Worm (Caenorhabditis elegans) whole organism, early embryonic: Measurements from ENCODE around the gene nhr-138.

Experiments used
- B0310.2 ChIP-seq: sonication (generic microtip); optimal IDR thresholded peaks from 2 replicates; lab custom pipeline; 2016; ENCODE audit warnings: mild to moderate bottlenecking, missing genetic modification characterization, missing compliant biosample characterization
- F13C5.2 ChIP-seq: sonication (generic microtip); optimal IDR thresholded peaks from 2 replicates; lab custom pipeline; 2017; ENCODE audit warnings: mild to moderate bottlenecking, missing genetic modification characterization, inconsistent platforms, missing compliant biosample characterization
- aly-1 ChIP-seq: sonication (generic microtip); optimal IDR thresholded peaks from 2 replicates; lab custom pipeline; 2016; ENCODE audit warnings: missing genetic modification characterization, missing compliant biosample characterization
- ama-1 ChIP-seq: fragments of 150-350 bp; optimal IDR thresholded peaks from 2 replicates; lab custom pipeline; 2014
- ceh-13 ChIP-seq: fragments of 200-800 bp; sonication (Bioruptor generic); optimal IDR thresholded peaks from 2 replicates; lab custom pipeline; 2018; ENCODE audit warnings: mild to moderate bottlenecking, missing genetic modification characterization, missing compliant biosample characterization
- ceh-36 ChIP-seq: sonication (generic microtip); optimal IDR thresholded peaks from 2 replicates; lab custom pipeline; 2016; ENCODE audit warnings: missing genetic modification characterization, inconsistent platforms, missing compliant biosample characterization
- ets-7 ChIP-seq: sonication (generic microtip); optimal IDR thresholded peaks from 2 replicates; lab custom pipeline; 2016; ENCODE audit warnings: missing genotype, missing genetic modification characterization, missing compliant biosample characterization
- flt-1 ChIP-seq: fragments of 200-800 bp; sonication (Bioruptor generic); IDR thresholded peaks from 2 replicates; pipeline ENCODE4 v1.3.6; 2022; ENCODE audit warnings: missing genetic modification characterization, missing compliant biosample characterization
- hmbx-1 ChIP-seq: sonication (generic microtip); optimal IDR thresholded peaks from 2 replicates; lab custom pipeline; 2016; ENCODE audit warnings: mild to moderate bottlenecking, missing genetic modification characterization, missing compliant biosample characterization
- hmg-4 ChIP-seq: fragments of 200-800 bp; sonication (Bioruptor generic); optimal IDR thresholded peaks from 2 replicates; lab custom pipeline; 2018; ENCODE audit warnings: mild to moderate bottlenecking, missing genetic modification characterization, missing compliant biosample characterization
- hnd-1 ChIP-seq: sonication (generic microtip); optimal IDR thresholded peaks from 2 replicates; lab custom pipeline; 2016; ENCODE audit warnings: missing genetic modification characterization, missing compliant biosample characterization
- pes-1 ChIP-seq: fragments of 200-800 bp; sonication (Bioruptor generic); IDR thresholded peaks from 2 replicates; pipeline ENCODE4 v1.3.6; 2022; ENCODE audit warnings: missing genetic modification reagents, missing genetic modification characterization, missing compliant biosample characterization
- scrt-1 ChIP-seq: fragments of 200-800 bp; sonication (Bioruptor generic); IDR thresholded peaks from 2 replicates; pipeline ENCODE4 v1.3.6; 2022; ENCODE audit warnings: missing genetic modification characterization, missing compliant biosample characterization
- sea-1 ChIP-seq: fragments of 200-800 bp; sonication (Bioruptor generic); conservative IDR thresholded peaks from 2 replicates; pipeline ENCODE4 v1.3.6; 2022; ENCODE audit warnings: missing genetic modification characterization, missing compliant biosample characterization
- tbx-11 ChIP-seq: fragments of 200-800 bp; sonication (Bioruptor generic); IDR thresholded peaks from 2 replicates; pipeline ENCODE4 v1.3.6; 2022; ENCODE audit warnings: missing genetic modification characterization, missing compliant biosample characterization
- tbx-37 ChIP-seq: fragments of 200-800 bp; sonication (Bioruptor generic); conservative IDR thresholded peaks from 2 replicates; pipeline ENCODE4 v1.3.6; 2022; ENCODE audit warnings: missing genetic modification reagents, missing genetic modification characterization, missing compliant biosample characterization
- tra-4 ChIP-seq: sonication (generic microtip); optimal IDR thresholded peaks from 2 replicates; lab custom pipeline; 2017; ENCODE audit warnings: missing genetic modification characterization, missing compliant biosample characterization

The nhr-138 gene

DNA sequence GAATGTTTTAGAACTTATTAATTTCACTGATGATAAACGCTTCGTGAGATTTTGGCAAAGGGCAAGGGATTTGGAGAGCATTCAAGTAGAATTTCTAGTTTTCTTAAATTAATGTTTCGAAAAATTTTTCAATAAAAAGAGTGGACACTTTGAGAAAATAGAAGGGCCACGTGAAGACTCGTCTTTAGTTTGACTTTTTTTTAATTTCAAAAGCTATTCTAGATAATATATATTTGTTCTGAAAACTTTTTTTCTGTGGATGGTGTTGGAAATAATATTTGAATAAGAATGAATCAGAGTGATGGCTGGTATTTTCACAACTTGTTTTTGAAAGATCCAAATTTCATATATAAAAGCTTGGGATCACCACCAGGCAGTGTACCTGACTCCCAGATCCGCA lies 23.3 kb downstream of the nhr-138 start, which contains the start of gene C28D4.8:
Gene C28D4.8 (minus strand): TSS at position 101 of the 400 bp plus-strand sequence.
- TF ChIP-seq hnd-1 (tag; lab: Kevin White, UChicago) (no peak), tra-4 (tag; lab: Kevin White, UChicago) (no peak), ceh-13 (GFP tag; lab: Kevin White, UChicago) (no peak), tbx-37 (GFP tag; lab: Robert Waterston, UW) (no peak), F13C5.2 (no peak), sea-1 (no peak), B0310.2 (tag; lab: Kevin White, UChicago) (no peak), ets-7 (tag; lab: Kevin White, UChicago) (no peak), aly-1 (tag; lab: Kevin White, UChicago) (no peak)

- TF ChIP-seq hmbx-1 (tag; lab: Kevin White, UChicago) = no peak
- TF ChIP-seq tbx-11 (GFP tag; lab: Robert Waterston, UW) = no peak
- no peak for TF ChIP-seq tbx-37 (GFP tag; lab: Robert Waterston, UW)
- TF ChIP-seq flt-1 (GFP tag; lab: Robert Waterston, UW) = no peak
- no peak for TF ChIP-seq F13C5.2
- no peak for TF ChIP-seq scrt-1 (GFP tag; lab: Robert Waterston, UW)
- TF ChIP-seq aly-1 (tag; lab: Kevin White, UChicago) = no peak
- TF ChIP-seq hmg-4 (GFP tag; lab: Kevin White, UChicago) = no peak
- no peak for TF ChIP-seq ceh-36 (tag; lab: Kevin White, UChicago)
- TF ChIP-seq sea-1 = no peak
- no peak for TF ChIP-seq ets-7 (tag; lab: Kevin White, UChicago)
- no peak for TF ChIP-seq B0310.2 (tag; lab: Kevin White, UChicago)
- no peak for TF ChIP-seq tra-4 (tag; lab: Kevin White, UChicago)
- TF ChIP-seq hnd-1 (tag; lab: Kevin White, UChicago) = no peak
- no peak for TF ChIP-seq ama-1 (lab: Kevin White, UChicago)
- no peak for TF ChIP-seq ceh-13 (GFP tag; lab: Kevin White, UChicago)
- TF ChIP-seq pes-1 (GFP tag; lab: Robert Waterston, UW) = no peak
These were observed 30.7 kb downstream of the nhr-138 start for ce11 chrIV:9755713-9756112.

- no peak for TF ChIP-seq flt-1 (GFP tag; lab: Robert Waterston, UW)
- TF ChIP-seq B0310.2 (tag; lab: Kevin White, UChicago) = no peak
- TF ChIP-seq tra-4 (tag; lab: Kevin White, UChicago) = no peak
- no peak for TF ChIP-seq scrt-1 (GFP tag; lab: Robert Waterston, UW)
- TF ChIP-seq hnd-1 (tag; lab: Kevin White, UChicago) = no peak
- no peak for TF ChIP-seq ceh-13 (GFP tag; lab: Kevin White, UChicago)
- TF ChIP-seq tbx-37 (GFP tag; lab: Robert Waterston, UW) = no peak
- TF ChIP-seq pes-1 (GFP tag; lab: Robert Waterston, UW) = no peak
- no peak for TF ChIP-seq ama-1 (lab: Kevin White, UChicago)
- no peak for TF ChIP-seq hmg-4 (GFP tag; lab: Kevin White, UChicago)
- TF ChIP-seq hmbx-1 (tag; lab: Kevin White, UChicago) = no peak
- TF ChIP-seq ets-7 (tag; lab: Kevin White, UChicago) = no peak
- no peak for TF ChIP-seq F13C5.2
These were observed 31.8 kb downstream of the nhr-138 start for ce11 chrIV:9756647-9757424.

ce11 chrIV:9757425-9757740 lies 32.3 kb downstream of the nhr-138 start, which contains the start of gene nhr-97:
TSS of gene nhr-97 (plus strand) at chrIV:9757641.
- no peak for TF ChIP-seq ama-1 (lab: Kevin White, UChicago)
- TF ChIP-seq pes-1 (GFP tag; lab: Robert Waterston, UW) = no peak
- TF ChIP-seq sea-1 = no peak
- TF ChIP-seq tbx-37 (GFP tag; lab: Robert Waterston, UW) = no peak
- TF ChIP-seq ets-7 (tag; lab: Kevin White, UChicago) = no peak
- no peak for TF ChIP-seq ceh-36 (tag; lab: Kevin White, UChicago)
- no peak for TF ChIP-seq F13C5.2
- TF ChIP-seq hnd-1 (tag; lab: Kevin White, UChicago) = no peak

DNA sequence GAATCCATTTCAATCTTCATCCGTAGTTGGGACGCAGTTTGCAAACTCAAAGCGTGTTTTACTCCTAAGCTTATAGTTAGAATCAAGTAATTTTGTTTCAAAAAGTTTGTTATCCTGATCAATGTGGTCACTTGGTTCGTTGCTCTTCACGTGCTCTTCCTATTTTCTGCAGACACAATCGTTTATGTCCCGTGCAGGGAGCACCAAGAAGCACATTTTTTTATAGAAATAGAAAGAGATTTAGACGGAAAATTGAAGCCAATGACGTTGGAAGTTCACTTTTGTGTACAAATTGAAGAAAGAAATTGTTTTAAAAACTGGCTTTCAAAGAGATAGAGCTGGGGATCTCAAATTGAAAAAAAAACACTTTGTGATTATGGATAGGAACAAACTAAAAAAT lies 36.7 kb downstream of the nhr-138 start:
- TF ChIP-seq tra-4 (tag; lab: Kevin White, UChicago) = no peak
- TF ChIP-seq pes-1 (GFP tag; lab: Robert Waterston, UW) = no peak
- TF ChIP-seq sea-1 = no peak
- no peak for TF ChIP-seq ets-7 (tag; lab: Kevin White, UChicago)
- TF ChIP-seq scrt-1 (GFP tag; lab: Robert Waterston, UW) = no peak
- TF ChIP-seq tbx-11 (GFP tag; lab: Robert Waterston, UW) = no peak

ce11 chrIV:9762667-9763173 lies 37.7 kb downstream of the nhr-138 start:
- TF ChIP-seq tra-4 (tag; lab: Kevin White, UChicago) = no peak
- no peak for TF ChIP-seq ceh-13 (GFP tag; lab: Kevin White, UChicago)
- TF ChIP-seq B0310.2 (tag; lab: Kevin White, UChicago) = no peak
- TF ChIP-seq tbx-37 (GFP tag; lab: Robert Waterston, UW) = no peak

ce11 chrIV:9766250-9766649 lies 41.2 kb downstream of the nhr-138 start, which contains the start of gene ssp-36:
TSS of gene ssp-36 (minus strand) at chrIV:9766350.
- no peak for TF ChIP-seq tbx-37 (GFP tag; lab: Robert Waterston, UW)
- TF ChIP-seq ceh-13 (GFP tag; lab: Kevin White, UChicago) = no peak
- no peak for TF ChIP-seq hnd-1 (tag; lab: Kevin White, UChicago)
- TF ChIP-seq flt-1 (GFP tag; lab: Robert Waterston, UW) = no peak
- no peak for TF ChIP-seq F13C5.2
- TF ChIP-seq ceh-36 (tag; lab: Kevin White, UChicago) = no peak
- no peak for TF ChIP-seq hmg-4 (GFP tag; lab: Kevin White, UChicago)
- no peak for TF ChIP-seq scrt-1 (GFP tag; lab: Robert Waterston, UW)
- no peak for TF ChIP-seq hmbx-1 (tag; lab: Kevin White, UChicago)
- no peak for TF ChIP-seq tbx-11 (GFP tag; lab: Robert Waterston, UW)
- TF ChIP-seq pes-1 (GFP tag; lab: Robert Waterston, UW) = no peak
- no peak for TF ChIP-seq ets-7 (tag; lab: Kevin White, UChicago)
- no peak for TF ChIP-seq tra-4 (tag; lab: Kevin White, UChicago)
- no peak for TF ChIP-seq ama-1 (lab: Kevin White, UChicago)
- no peak for TF ChIP-seq sea-1
